Worm (Caenorhabditis elegans) whole organism, late embryonic: ENCODE data around the gene Y43C5B.3.

Experiments used
- C08G9.2 ChIP-seq: sonication (generic microtip); optimal IDR thresholded peaks from 2 replicates; lab custom pipeline; 2016; ENCODE audit warnings: mild to moderate bottlenecking, missing genetic modification characterization, moderate library complexity, missing compliant biosample characterization
- F13H6.1 ChIP-seq: sonication (generic microtip); optimal IDR thresholded peaks from 2 replicates; lab custom pipeline; 2016; ENCODE audit warnings: missing genetic modification characterization, missing compliant biosample characterization
- K09A11.1 ChIP-seq: sonication (generic microtip); optimal IDR thresholded peaks from 2 replicates; lab custom pipeline; 2017; ENCODE audit warnings: antibody characterized with exemption, mild to moderate bottlenecking, missing genetic modification characterization, missing compliant biosample characterization; ENCODE audit not compliant: insufficient read depth
- T23F11.4 ChIP-seq: fragments of 200-800 bp; sonication (Bioruptor generic); optimal IDR thresholded peaks from 2 replicates; lab custom pipeline; 2018; ENCODE audit warnings: mild to moderate bottlenecking, missing genetic modification characterization, missing compliant biosample characterization
- Y22D7AL.16 ChIP-seq: sonication (generic microtip); optimal IDR thresholded peaks from 2 replicates; lab custom pipeline; 2016; ENCODE audit warnings: missing genetic modification characterization, missing compliant biosample characterization
- ama-1 ChIP-seq: fragments of 150-350 bp; optimal IDR thresholded peaks from 2 replicates; lab custom pipeline; 2014
- ceh-14 ChIP-seq: sonication (generic microtip); optimal IDR thresholded peaks from 2 replicates; lab custom pipeline; 2016; ENCODE audit warnings: missing genotype, missing genetic modification characterization, missing compliant biosample characterization
- ceh-18 ChIP-seq: sonication (generic microtip); optimal IDR thresholded peaks from 2 replicates; lab custom pipeline; 2016; ENCODE audit warnings: missing genetic modification characterization, missing compliant biosample characterization
- ceh-22 ChIP-seq: sonication (generic microtip); optimal IDR thresholded peaks from 2 replicates; lab custom pipeline; 2017; ENCODE audit warnings: missing biosample characterization, missing genetic modification characterization
- ceh-30 ChIP-seq: fragments of 150-350 bp; optimal IDR thresholded peaks from 2 replicates; lab custom pipeline; 2014; ENCODE audit warnings: missing biosample characterization, missing genetic modification characterization
- ceh-31 ChIP-seq: sonication (generic microtip); optimal IDR thresholded peaks from 2 replicates; lab custom pipeline; 2016; ENCODE audit warnings: missing genetic modification characterization, missing compliant biosample characterization
- ceh-34 ChIP-seq: sonication (generic microtip); optimal IDR thresholded peaks from 2 replicates; lab custom pipeline; 2016; ENCODE audit warnings: mild to moderate bottlenecking, missing genetic modification characterization, missing compliant biosample characterization
- dmd-4 ChIP-seq: sonication (generic microtip); optimal IDR thresholded peaks from 2 replicates; lab custom pipeline; 2016; ENCODE audit warnings: borderline replicate concordance, missing genetic modification characterization, missing compliant biosample characterization
- dve-1 ChIP-seq: sonication (generic microtip); optimal IDR thresholded peaks from 2 replicates; lab custom pipeline; 2017; ENCODE audit warnings: antibody characterized with exemption, mild to moderate bottlenecking, missing genetic modification characterization, missing compliant biosample characterization
- elt-4 ChIP-seq: sonication (generic microtip); optimal IDR thresholded peaks from 2 replicates; lab custom pipeline; 2016; ENCODE audit warnings: missing genetic modification characterization, missing compliant biosample characterization
- ets-4 ChIP-seq: sonication (generic microtip); optimal IDR thresholded peaks from 2 replicates; lab custom pipeline; 2016; ENCODE audit warnings: missing genetic modification characterization, missing compliant biosample characterization
- fax-1 ChIP-seq: sonication (generic microtip); optimal IDR thresholded peaks from 2 replicates; lab custom pipeline; 2016; ENCODE audit warnings: missing genotype, missing genetic modification characterization, missing compliant biosample characterization
- fkh-6 ChIP-seq: sonication (generic microtip); optimal IDR thresholded peaks from 2 replicates; lab custom pipeline; 2016; ENCODE audit warnings: missing genetic modification characterization, missing compliant biosample characterization
- hlh-6 ChIP-seq: sonication (generic microtip); optimal IDR thresholded peaks from 2 replicates; lab custom pipeline; 2016; ENCODE audit warnings: missing genotype, missing genetic modification characterization, missing compliant biosample characterization
- hlh-8 ChIP-seq: sonication (generic microtip); optimal IDR thresholded peaks from 2 replicates; lab custom pipeline; 2016; ENCODE audit warnings: missing genotype, missing genetic modification characterization, missing compliant biosample characterization
- lim-6 ChIP-seq: sonication (generic microtip); optimal IDR thresholded peaks from 2 replicates; lab custom pipeline; 2016; ENCODE audit warnings: missing genetic modification characterization, missing compliant biosample characterization
- lin-11 ChIP-seq: fragments of 200-800 bp; sonication (Bioruptor generic); optimal IDR thresholded peaks from 2 replicates; lab custom pipeline; 2018; ENCODE audit warnings: mild to moderate bottlenecking, missing genetic modification characterization, missing compliant biosample characterization
- mec-3 ChIP-seq: sonication (generic microtip); optimal IDR thresholded peaks from 2 replicates; lab custom pipeline; 2016; ENCODE audit warnings: borderline replicate concordance, missing genetic modification characterization, missing compliant biosample characterization
- nfya-1 ChIP-seq: sonication (generic microtip); optimal IDR thresholded peaks from 2 replicates; lab custom pipeline; 2017; ENCODE audit warnings: missing genetic modification characterization, mild to moderate bottlenecking, missing compliant biosample characterization, antibody characterized with exemption, moderate library complexity
- nhr-11 ChIP-seq: fragments of 150-350 bp; optimal IDR thresholded peaks from 2 replicates; lab custom pipeline; 2014; ENCODE audit warnings: missing biosample characterization, missing genetic modification characterization
- nhr-232 ChIP-seq: sonication (generic microtip); optimal IDR thresholded peaks from 2 replicates; lab custom pipeline; 2016; ENCODE audit warnings: missing genetic modification characterization, missing compliant biosample characterization
- odd-2 ChIP-seq: sonication (generic microtip); optimal IDR thresholded peaks from 2 replicates; lab custom pipeline; 2017; ENCODE audit warnings: antibody characterized with exemption, mild to moderate bottlenecking, missing genetic modification characterization, missing compliant biosample characterization
- pha-2 ChIP-seq: sonication (generic microtip); optimal IDR thresholded peaks from 2 replicates; lab custom pipeline; 2017; ENCODE audit warnings: mild to moderate bottlenecking, missing genetic modification characterization, missing compliant biosample characterization
- pha-4 ChIP-seq: fragments of 150-350 bp; optimal IDR thresholded peaks from 2 replicates; lab custom pipeline; 2018; ENCODE audit warnings: missing biosample characterization, missing genetic modification reagents, missing genetic modification characterization
- pros-1 ChIP-seq: fragments of 150-350 bp; optimal IDR thresholded peaks from 2 replicates; lab custom pipeline; 2014; ENCODE audit warnings: missing biosample characterization, missing genetic modification reagents, missing genetic modification characterization
- rnt-1 ChIP-seq: sonication (generic microtip); optimal IDR thresholded peaks from 2 replicates; lab custom pipeline; 2016; ENCODE audit warnings: missing genetic modification characterization, missing compliant biosample characterization
- sdc-2 ChIP-seq: sonication (generic microtip); optimal IDR thresholded peaks from 2 replicates; lab custom pipeline; 2016; ENCODE audit warnings: missing genotype, missing genetic modification characterization, missing compliant biosample characterization
- sox-4 ChIP-seq: sonication (generic microtip); optimal IDR thresholded peaks from 2 replicates; lab custom pipeline; 2017; ENCODE audit warnings: mild to moderate bottlenecking, missing genetic modification characterization, inconsistent platforms, missing compliant biosample characterization
- syd-9 ChIP-seq: sonication (generic microtip); optimal IDR thresholded peaks from 2 replicates; lab custom pipeline; 2016; ENCODE audit warnings: mild to moderate bottlenecking, missing genetic modification characterization, moderate library complexity, missing compliant biosample characterization
- tbx-2 ChIP-seq: sonication (generic microtip); optimal IDR thresholded peaks from 2 replicates; lab custom pipeline; 2016; ENCODE audit warnings: missing genetic modification characterization, missing compliant biosample characterization
- tbx-7 ChIP-seq: sonication (generic microtip); optimal IDR thresholded peaks from 2 replicates; lab custom pipeline; 2016; ENCODE audit warnings: missing genotype, missing genetic modification characterization, missing compliant biosample characterization
- unc-42 ChIP-seq: sonication (generic microtip); optimal IDR thresholded peaks from 2 replicates; lab custom pipeline; 2016; ENCODE audit warnings: missing genotype, missing genetic modification characterization, missing compliant biosample characterization
- unc-55 ChIP-seq: sonication (generic microtip); optimal IDR thresholded peaks from 2 replicates; lab custom pipeline; 2017; ENCODE audit warnings: missing biosample characterization, missing genetic modification reagents, missing genetic modification characterization

Y43C5B.3 gene

DNA sequence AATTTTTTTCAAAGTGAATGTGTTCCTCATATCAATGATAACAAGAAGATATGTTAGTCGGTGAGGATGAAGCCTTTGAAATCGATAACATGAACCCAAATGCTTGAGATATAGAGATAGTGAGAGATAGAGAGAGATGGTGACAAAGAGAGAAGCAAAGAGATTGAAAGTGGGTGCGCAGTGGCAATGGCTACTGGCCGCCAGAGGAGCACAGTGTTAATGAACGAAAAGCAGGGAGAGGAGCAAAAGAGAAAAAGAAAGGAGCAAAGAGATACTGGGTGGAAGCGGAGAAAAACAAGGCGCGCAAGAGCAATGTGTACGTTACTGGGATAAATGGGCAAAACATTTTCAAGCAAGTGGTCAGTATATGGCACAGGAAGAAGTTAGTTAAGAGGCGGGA lies 5.8 kb upstream of the Y43C5B.3 start:
- peak; percentile 40 for TF ChIP-seq unc-42 (tag; lab: Kevin White, UChicago)
- TF ChIP-seq ceh-18 (tag; lab: Kevin White, UChicago): peak; percentile 69
- TF ChIP-seq C08G9.2: no peak
- no peak for TF ChIP-seq Y22D7AL.16 (tag; lab: Kevin White, UChicago)
- TF ChIP-seq dmd-4 (tag; lab: Kevin White, UChicago): no peak
- TF ChIP-seq sox-4: no peak
- TF ChIP-seq fax-1 (tag; lab: Kevin White, UChicago): peak; percentile 51
- TF ChIP-seq syd-9 (tag; lab: Kevin White, UChicago): no peak
- peak; percentile 75 for TF ChIP-seq ceh-31
- peak; percentile 30 for TF ChIP-seq ceh-14 (tag; lab: Kevin White, UChicago)
- TF ChIP-seq rnt-1: peak; percentile 23
- no peak for TF ChIP-seq dve-1 (tag; lab: Kevin White, UChicago)
- TF ChIP-seq odd-2 (tag; lab: Kevin White, UChicago): no peak
- no peak for TF ChIP-seq nhr-11
- TF ChIP-seq unc-55 (GFP tag; lab: Kevin White, UChicago): peak; percentile 40
- TF ChIP-seq nfya-1 (tag; lab: Kevin White, UChicago): peak; percentile 67
- no peak for TF ChIP-seq pros-1
- no peak for TF ChIP-seq ets-4
- peak; percentile 12 for TF ChIP-seq hlh-6 (tag; lab: Kevin White, UChicago)
- peak; percentile 43 for TF ChIP-seq F13H6.1 (tag; lab: Kevin White, UChicago)
- no peak for TF ChIP-seq ceh-22 (tag; lab: Kevin White, UChicago)
- peak; percentile 58 for TF ChIP-seq tbx-2 (tag; lab: Kevin White, UChicago)
- no peak for TF ChIP-seq ceh-30 (tag; lab: Kevin White, UChicago)

DNA sequence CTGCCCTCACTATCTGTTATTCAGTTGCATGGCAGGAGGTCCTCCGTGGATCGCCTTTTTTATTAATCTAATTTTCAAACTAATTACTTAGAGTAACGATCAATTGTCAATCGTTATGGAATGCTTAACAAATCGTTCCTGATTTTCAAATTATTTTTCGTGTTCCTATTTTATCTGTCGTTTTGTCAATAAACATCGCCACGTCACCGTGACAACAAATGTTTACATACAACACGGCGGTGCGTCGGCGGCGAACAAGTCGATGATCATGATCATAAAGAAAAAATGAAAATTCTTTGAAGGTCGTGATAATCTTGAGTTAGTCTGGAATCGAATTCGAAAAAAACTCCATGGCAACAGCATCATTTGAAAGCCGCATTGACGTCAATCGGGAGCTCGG lies 4.9 kb upstream of the Y43C5B.3 start:
- TF ChIP-seq pha-2 (tag; lab: Kevin White, UChicago) (no peak), sdc-2 (tag; lab: Kevin White, UChicago) (no peak), hlh-8 (tag; lab: Kevin White, UChicago) (no peak), ama-1 (lab: Kevin White, UChicago) (no peak), pha-4 (tag; lab: Kevin White, UChicago) (no peak)
- TF ChIP-seq, all 69 proteins: peak for 0

DNA sequence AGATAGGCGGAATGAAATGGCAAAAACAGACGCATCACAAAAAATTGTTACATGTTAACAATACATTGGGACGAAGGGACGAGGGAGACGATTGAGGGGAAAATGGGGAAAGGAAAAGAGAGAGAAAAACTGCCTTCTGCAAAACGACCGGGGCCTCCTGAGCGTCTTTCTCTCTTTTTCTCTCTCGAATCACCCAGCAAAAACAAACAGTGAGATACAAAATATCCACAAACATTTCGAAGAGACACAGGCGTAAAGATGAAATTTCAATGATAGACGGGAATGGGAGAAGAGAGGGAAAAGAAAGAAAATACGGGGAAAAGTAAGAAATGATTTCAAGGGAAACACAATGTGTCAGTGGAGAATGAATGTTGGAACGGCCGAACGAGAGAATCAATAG lies 4.4 kb upstream of the Y43C5B.3 start:
- TF ChIP-seq sdc-2 (tag; lab: Kevin White, UChicago): no peak
- no peak for TF ChIP-seq mec-3 (tag; lab: Kevin White, UChicago)
- TF ChIP-seq nfya-1 (tag; lab: Kevin White, UChicago): peak; percentile 56
- TF ChIP-seq ceh-34 (tag; lab: Kevin White, UChicago): no peak
- TF ChIP-seq unc-42 (tag; lab: Kevin White, UChicago): no peak
- no peak for TF ChIP-seq fax-1 (tag; lab: Kevin White, UChicago)
- peak; percentile 66 for TF ChIP-seq ceh-18 (tag; lab: Kevin White, UChicago)
- peak; percentile 30 for TF ChIP-seq ceh-31
- TF ChIP-seq pros-1: peak; percentile 9
- TF ChIP-seq lim-6 (tag; lab: Kevin White, UChicago): no peak
- TF ChIP-seq T23F11.4: no peak
- peak; percentile 53 for TF ChIP-seq unc-55 (GFP tag; lab: Kevin White, UChicago)
- TF ChIP-seq lin-11 (tag; lab: Kevin White, UChicago): no peak
- peak; percentile 56 for TF ChIP-seq tbx-2 (tag; lab: Kevin White, UChicago)
- no peak for TF ChIP-seq tbx-7 (tag; lab: Kevin White, UChicago)
- TF ChIP-seq syd-9 (tag; lab: Kevin White, UChicago): no peak
- peak; percentile 0 for TF ChIP-seq dve-1 (tag; lab: Kevin White, UChicago)
- TF ChIP-seq fkh-6 (tag; lab: Kevin White, UChicago): no peak
- TF ChIP-seq nhr-232 (tag; lab: Kevin White, UChicago): peak; percentile 8
- TF ChIP-seq elt-4: no peak
- TF ChIP-seq pha-4 (tag; lab: Kevin White, UChicago): no peak

DNA sequence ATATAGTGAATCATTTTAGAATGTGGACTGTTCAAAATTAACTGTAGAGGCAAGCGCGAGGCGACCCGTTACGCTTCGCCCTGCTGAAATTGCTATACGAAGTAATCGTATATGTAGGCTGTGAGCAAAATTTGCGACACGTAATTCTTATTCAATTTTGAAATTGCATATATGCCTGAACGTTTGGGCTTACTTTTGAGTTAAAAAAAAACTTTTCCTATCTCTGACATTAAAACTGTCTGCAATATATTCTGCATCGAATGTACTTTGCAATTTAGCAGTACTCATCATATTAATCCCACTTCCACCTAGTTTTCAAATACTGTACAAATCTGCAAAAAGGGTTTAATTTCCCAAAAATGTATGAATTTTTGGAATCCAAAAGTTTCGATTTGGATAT lies 3.4 kb upstream of the Y43C5B.3 start:
- TF ChIP-seq hlh-8 (tag; lab: Kevin White, UChicago): no peak
- no peak for TF ChIP-seq dve-1 (tag; lab: Kevin White, UChicago)
- TF ChIP-seq dmd-4 (tag; lab: Kevin White, UChicago): no peak
- TF ChIP-seq lim-6 (tag; lab: Kevin White, UChicago): no peak
- TF ChIP-seq K09A11.1 (tag; lab: Kevin White, UChicago): no peak
